Worm (Caenorhabditis elegans) whole organism, midembryonic: ENCODE data around the gene let-70.

ENCODE experiments used
- tab-1 ChIP-seq: fragments of 200-800 bp; sonication (Bioruptor generic); IDR thresholded peaks from 2 replicates; pipeline ENCODE4 v1.3.6; 2022; ENCODE audit warnings: missing genetic modification characterization, missing compliant biosample characterization
- ztf-23 ChIP-seq: fragments of 200-800 bp; sonication (Bioruptor generic); IDR thresholded peaks from 2 replicates; pipeline ENCODE4 v1.3.6; 2022; ENCODE audit warnings: missing genetic modification reagents, missing genetic modification characterization, missing compliant biosample characterization

DNA sequence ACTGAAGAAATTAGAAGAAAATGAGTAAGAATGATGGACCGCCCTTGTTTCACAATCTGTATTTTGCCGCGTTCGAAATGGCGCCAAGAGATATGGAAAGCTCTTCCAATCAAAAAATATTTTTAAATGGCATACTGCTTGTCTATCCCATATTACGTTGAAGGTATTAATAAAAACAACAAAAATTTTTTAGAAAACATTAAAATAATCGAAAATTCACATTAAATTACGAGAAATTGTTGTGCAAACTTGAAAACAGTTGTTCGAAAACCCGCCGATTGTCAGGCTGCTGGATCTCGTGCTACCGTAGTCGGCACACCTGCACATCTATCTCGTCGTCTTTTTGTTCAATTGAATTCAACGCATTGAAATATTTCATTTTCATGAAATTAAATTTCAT, 1.6 kb upstream of the let-70 start, which contains the start of gene klc-1:
- no peak for TF ChIP-seq ztf-23 (GFP tag; lab: Robert Waterston, UW)
- no peak for TF ChIP-seq tab-1 (GFP tag; lab: Robert Waterston, UW)
